Worm (Caenorhabditis elegans): ENCODE results near the gene rad-50.

The rad-50 gene

ce11 chrV:12208678-12209077 lies 36.8 kb upstream of the rad-50 start:
- TF ChIP-seq blmp-1 (tag; optimal IDR thresholded peaks at IDR 0.05) = no peak
- peak; percentile 42 for TF ChIP-seq hlh-1 (tag; optimal IDR thresholded peaks at IDR 0.05)
- TF ChIP-seq unc-62 (GFP tag; optimal IDR thresholded peaks at IDR 0.05) = peak; percentile 41
- no peak for TF ChIP-seq nhr-2 (tag; optimal IDR thresholded peaks at IDR 0.05)

- TF ChIP-seq nhr-12 (tag; optimal IDR thresholded peaks at IDR 0.05) = no peak
- TF ChIP-seq ces-1 (GFP tag; optimal IDR thresholded peaks at IDR 0.05) = peak; percentile 89
These were observed 35.5 kb upstream of the rad-50 start for ce11 chrV:12209951-12210350.

ce11 chrV:12211090-12211489 lies 34.4 kb upstream of the rad-50 start:
- TF ChIP-seq flh-1 (GFP tag; optimal IDR thresholded peaks at IDR 0.05) (no peak), M03D4.4 (tag; optimal IDR thresholded peaks at IDR 0.05) (no peak), nhr-2 (tag; optimal IDR thresholded peaks at IDR 0.05) (no peak), tbx-8 (GFP tag; optimal IDR thresholded peaks at IDR 0.05) (no peak), ceh-43 (GFP tag; optimal IDR thresholded peaks at IDR 0.05) (no peak), blmp-1 (tag; optimal IDR thresholded peaks at IDR 0.05) (no peak), ces-1 (GFP tag; optimal IDR thresholded peaks at IDR 0.05) (peak; percentile 97)

- no peak for TF ChIP-seq lin-32 (GFP tag; optimal IDR thresholded peaks at IDR 0.05)
- TF ChIP-seq unc-62 (GFP tag; optimal IDR thresholded peaks at IDR 0.05) = no peak
- TF ChIP-seq drap-1 (GFP tag; optimal IDR thresholded peaks at IDR 0.05) = no peak
- no peak for TF ChIP-seq nhr-237 (tag; optimal IDR thresholded peaks at IDR 0.05)
- TF ChIP-seq pha-4 (tag; optimal IDR thresholded peaks at IDR 0.05) = no peak
- no peak for TF ChIP-seq lsy-2 (tag; optimal IDR thresholded peaks at IDR 0.05)
- no peak for TF ChIP-seq elt-1 (tag; optimal IDR thresholded peaks at IDR 0.05; ENCODE audit: borderline replicate concordance, insufficient read depth)
- TF ChIP-seq tbx-8 (GFP tag; optimal IDR thresholded peaks at IDR 0.05) = no peak
- TF ChIP-seq ceh-83 (GFP tag; optimal IDR thresholded peaks at IDR 0.05) = no peak
- no peak for TF ChIP-seq ham-2 (GFP tag; optimal IDR thresholded peaks at IDR 0.05)
- no peak for TF ChIP-seq ztf-11 (tag; optimal IDR thresholded peaks at IDR 0.05)
- TF ChIP-seq nhr-2 (tag; optimal IDR thresholded peaks at IDR 0.05) = no peak
- no peak for TF ChIP-seq snpc-4 (tag; optimal IDR thresholded peaks at IDR 0.05)
- TF ChIP-seq mep-1 (tag; optimal IDR thresholded peaks at IDR 0.05) = no peak
- TF ChIP-seq flh-1 (GFP tag; optimal IDR thresholded peaks at IDR 0.05) = no peak
These were observed 32.4 kb upstream of the rad-50 start, which contains the start of gene vab-8 for ce11 chrV:12213027-12213426. TSS of gene vab-8 (plus strand) at chrV:12213327.

- TF ChIP-seq nhr-76 (tag; optimal IDR thresholded peaks at IDR 0.05) (no peak), unc-120 (tag; optimal IDR thresholded peaks at IDR 0.05; ENCODE audit: poor library complexity, severe bottlenecking) (peak; percentile 75), hlh-1 (tag; optimal IDR thresholded peaks at IDR 0.05) (peak; percentile 82), nhr-28 (tag; optimal IDR thresholded peaks at IDR 0.05) (no peak), unc-62 (GFP tag; optimal IDR thresholded peaks at IDR 0.05) (peak; percentile 36)
These were observed 12.0 kb upstream of the rad-50 start for ce11 chrV:12233425-12233824.

- no peak for TF ChIP-seq snpc-4 (tag; optimal IDR thresholded peaks at IDR 0.05)
- TF ChIP-seq elt-3 (tag; optimal IDR thresholded peaks at IDR 0.05) = no peak
- no peak for TF ChIP-seq ztf-11 (tag; optimal IDR thresholded peaks at IDR 0.05)
- peak; percentile 67 for TF ChIP-seq hlh-1 (tag; optimal IDR thresholded peaks at IDR 0.05)
- TF ChIP-seq unc-39 (tag; optimal IDR thresholded peaks at IDR 0.05) = no peak
- no peak for TF ChIP-seq M03D4.4 (tag; optimal IDR thresholded peaks at IDR 0.05)
- TF ChIP-seq nhr-237 (tag; optimal IDR thresholded peaks at IDR 0.05) = no peak
- no peak for TF ChIP-seq pha-4 (tag; optimal IDR thresholded peaks at IDR 0.05)
- peak; percentile 79 for TF ChIP-seq unc-120 (tag; optimal IDR thresholded peaks at IDR 0.05; ENCODE audit: poor library complexity, severe bottlenecking)
- TF ChIP-seq ceh-83 (GFP tag; optimal IDR thresholded peaks at IDR 0.05) = no peak
These were observed 11.0 kb upstream of the rad-50 start, which contains the start of gene myo-3 for ce11 chrV:12234293-12235004. TSS of gene myo-3 (minus strand) at chrV:12234343.

ce11 chrV:12235502-12235901 lies 9.9 kb upstream of the rad-50 start:
- TF ChIP-seq lin-32 (GFP tag; optimal IDR thresholded peaks at IDR 0.05) = no peak
- TF ChIP-seq sptf-1 (tag; optimal IDR thresholded peaks at IDR 0.05) = no peak
- no peak for TF ChIP-seq tbx-8 (GFP tag; optimal IDR thresholded peaks at IDR 0.05)
- no peak for TF ChIP-seq nhr-237 (tag; optimal IDR thresholded peaks at IDR 0.05)
- TF ChIP-seq unc-120 (tag; optimal IDR thresholded peaks at IDR 0.05; ENCODE audit: poor library complexity, severe bottlenecking) = peak; percentile 35
- no peak for TF ChIP-seq mab-5 (tag; optimal IDR thresholded peaks at IDR 0.05)
- peak; percentile 81 for TF ChIP-seq hlh-1 (tag; optimal IDR thresholded peaks at IDR 0.05)
